Fruit fly (Drosophila melanogaster) whole organism, embryonic: ENCODE results near the gene CG44437.

Experiments
- Aef1 ChIP-seq: fragments of 200-800 bp; sonication (Bioruptor generic); IDR thresholded peaks from 3 replicates; pipeline ENCODE4 v1.3.6; 2022; ENCODE audit warnings: missing biosample characterization, missing genetic modification characterization
- CG10267 ChIP-seq: fragments of 200-800 bp; sonication (Bioruptor generic); optimal IDR thresholded peaks from 2 replicates; lab custom pipeline; 2018; ENCODE audit warnings: missing biosample characterization, mild to moderate bottlenecking, missing genetic modification characterization, moderate library complexity
- CG10959 ChIP-seq: fragments of 200-800 bp; sonication (Bioruptor generic); IDR thresholded peaks from 2 replicates; pipeline ENCODE4 v1.3.6; 2022; ENCODE audit warnings: missing biosample characterization, missing genetic modification characterization
- CG10979 ChIP-seq: fragments of 200-800 bp; sonication (Bioruptor generic); optimal IDR thresholded peaks from 2 replicates; lab custom pipeline; 2018; ENCODE audit warnings: missing biosample characterization, mild to moderate bottlenecking, missing genetic modification characterization, moderate library complexity
- CG13424 ChIP-seq: fragments of 200-800 bp; sonication (Bioruptor generic); optimal IDR thresholded peaks from 2 replicates; lab custom pipeline; 2019; ENCODE audit warnings: missing biosample characterization, mild to moderate bottlenecking, missing genetic modification characterization, moderate library complexity
- CG14441 ChIP-seq: fragments of 200-800 bp; sonication (Bioruptor generic); IDR thresholded peaks from 2 replicates; pipeline ENCODE4 v1.3.6; 2022; ENCODE audit warnings: missing biosample characterization, missing genetic modification characterization
- CG15269 ChIP-seq: fragments of 200-800 bp; sonication (Bioruptor generic); optimal IDR thresholded peaks from 2 replicates; lab custom pipeline; 2018; ENCODE audit warnings: missing biosample characterization, mild to moderate bottlenecking, missing genetic modification characterization, moderate library complexity
- CG15479 ChIP-seq: fragments of 200-800 bp; sonication (Bioruptor generic); optimal IDR thresholded peaks from 3 replicates; lab custom pipeline; 2019; ENCODE audit warnings: missing biosample characterization, mild to moderate bottlenecking, missing genetic modification characterization, moderate library complexity
- CG17829 ChIP-seq: fragments of 200-800 bp; optimal IDR thresholded peaks from 2 replicates; lab custom pipeline; 2019; ENCODE audit warnings: missing biosample characterization, mild to moderate bottlenecking, missing genetic modification characterization, moderate library complexity
- CG18619 ChIP-seq: fragments of 200-800 bp; sonication (Bioruptor generic); optimal IDR thresholded peaks from 3 replicates; lab custom pipeline; 2017; ENCODE audit warnings: missing biosample characterization, mild to moderate bottlenecking, missing genetic modification characterization
- CG2712 ChIP-seq: fragments of 200-800 bp; optimal IDR thresholded peaks from 3 replicates; lab custom pipeline; 2019; ENCODE audit warnings: missing biosample characterization, mild to moderate bottlenecking, missing genetic modification characterization, moderate library complexity
- CG4360 ChIP-seq: fragments of 200-800 bp; sonication (Bioruptor generic); IDR thresholded peaks from 2 replicates; pipeline ENCODE4 v1.3.6; 2022; ENCODE audit warnings: missing biosample characterization, missing genetic modification characterization
- CG4707 ChIP-seq: fragments of 200-800 bp; sonication (Bioruptor generic); optimal IDR thresholded peaks from 2 replicates; lab custom pipeline; 2018; ENCODE audit warnings: missing biosample characterization, mild to moderate bottlenecking, missing genetic modification characterization, moderate library complexity
- CG6683 ChIP-seq: fragments of 200-800 bp; sonication (Bioruptor generic); optimal IDR thresholded peaks from 2 replicates; lab custom pipeline; 2017; ENCODE audit warnings: missing biosample characterization, mild to moderate bottlenecking, missing genetic modification characterization, missing genetic modification reagents
- CG6689 ChIP-seq: fragments of 200-800 bp; sonication (Bioruptor generic); IDR thresholded peaks from 2 replicates; pipeline ENCODE4 v1.3.6; 2022; ENCODE audit warnings: missing biosample characterization, missing genetic modification characterization
- CG6854 ChIP-seq: fragments of 200-800 bp; sonication (Bioruptor generic); optimal IDR thresholded peaks from 3 replicates; lab custom pipeline; 2017; ENCODE audit warnings: missing biosample characterization, mild to moderate bottlenecking, missing genetic modification characterization
- CG9727 ChIP-seq: fragments of 200-800 bp; sonication (Bioruptor generic); optimal IDR thresholded peaks from 3 replicates; lab custom pipeline; 2017; ENCODE audit warnings: missing biosample characterization, mild to moderate bottlenecking, missing genetic modification characterization
- CoRest ChIP-seq: fragments of 200-800 bp; sonication (Bioruptor generic); optimal IDR thresholded peaks from 3 replicates; lab custom pipeline; 2018; ENCODE audit warnings: missing biosample characterization, mild to moderate bottlenecking, missing genetic modification characterization, moderate library complexity
- D19A ChIP-seq: fragments of 200-800 bp; optimal IDR thresholded peaks from 3 replicates; lab custom pipeline; 2019; ENCODE audit warnings: missing biosample characterization, mild to moderate bottlenecking, missing genetic modification characterization, moderate library complexity
- Drgx ChIP-seq: fragments of 200-800 bp; sonication (Bioruptor generic); IDR thresholded peaks from 2 replicates; pipeline ENCODE4 v1.3.6; 2022; ENCODE audit warnings: missing biosample characterization, missing genetic modification characterization
- ERR ChIP-seq: fragments of 200-800 bp; sonication (Bioruptor generic); optimal IDR thresholded peaks from 2 replicates; lab custom pipeline; 2016; ENCODE audit warnings: missing biosample characterization, missing genetic modification characterization
- Eip74EF ChIP-seq, 2 experiments: fragments of 200-800 bp in 1 of 2; fragments of >200 bp in 1 of 2; sonication (Bioruptor generic) in 1 of 2; optimal IDR thresholded peaks; 2 replicates each; lab custom pipeline; 2017 to 2019; ENCODE audit warnings: missing biosample characterization in 2 of 2, missing genetic modification characterization in 2 of 2, mild to moderate bottlenecking in 1 of 2, moderate library complexity in 1 of 2
- Ets65A ChIP-seq: fragments of 200-800 bp; sonication (Bioruptor generic); peaks from one replicate; lab custom pipeline; 2016; ENCODE audit warnings: missing biosample characterization, missing genetic modification characterization
- HLHmδ ChIP-seq: fragments of 200-800 bp; sonication (Bioruptor generic); optimal IDR thresholded peaks from 2 replicates; lab custom pipeline; 2018; ENCODE audit warnings: missing biosample characterization, mild to moderate bottlenecking, missing genetic modification characterization, moderate library complexity
- Hr78 ChIP-seq, 2 experiments: fragments of 200-800 bp in 1 of 2; fragments of >200 bp in 1 of 2; sonication (Bioruptor generic) in 1 of 2; optimal IDR thresholded peaks; 2 replicates each; lab custom pipeline; 2017 to 2019; ENCODE audit warnings: missing biosample characterization in 2 of 2, missing genetic modification characterization in 2 of 2, mild to moderate bottlenecking in 1 of 2, moderate library complexity in 1 of 2
- Jarid2 ChIP-seq: fragments of 200-800 bp; sonication (Bioruptor generic); optimal IDR thresholded peaks from 3 replicates; lab custom pipeline; 2017; ENCODE audit warnings: mild to moderate bottlenecking, missing biosample characterization, missing genetic modification reagents, missing genetic modification characterization
- Lim3 ChIP-seq: fragments of 200-800 bp; sonication (Bioruptor generic); IDR thresholded peaks from 2 replicates; pipeline ENCODE4 v1.3.6; 2022; ENCODE audit warnings: missing biosample characterization, missing genetic modification characterization
- Meics ChIP-seq: fragments of 200-800 bp; sonication (Bioruptor generic); optimal IDR thresholded peaks from 2 replicates; lab custom pipeline; 2017; ENCODE audit warnings: missing biosample characterization, mild to moderate bottlenecking, missing genetic modification characterization
- Neu2 ChIP-seq: fragments of 200-800 bp; sonication (Bioruptor generic); optimal IDR thresholded peaks from 3 replicates; lab custom pipeline; 2016; ENCODE audit warnings: missing biosample characterization, missing genetic modification characterization, borderline replicate concordance
- Optix ChIP-seq: fragments of 200-800 bp; sonication (Bioruptor generic); IDR thresholded peaks from 3 replicates; pipeline ENCODE4 v1.3.6; 2022; ENCODE audit warnings: missing biosample characterization, missing genetic modification characterization
- Ssrp ChIP-seq: fragments of 200-800 bp; sonication (Bioruptor generic); optimal IDR thresholded peaks from 2 replicates; lab custom pipeline; 2018; ENCODE audit warnings: missing biosample characterization, mild to moderate bottlenecking, missing genetic modification characterization, moderate library complexity
- Stat92E ChIP-seq, 3 experiments: fragments of >200 bp in 2 of 3; fragments of 200-800 bp in 1 of 3; sonication (Bioruptor generic) in 1 of 3; optimal IDR thresholded peaks; 2 replicates each; lab custom pipeline; 2017 to 2019; ENCODE audit warnings: missing biosample characterization in 3 of 3, missing genetic modification characterization in 3 of 3, mild to moderate bottlenecking in 1 of 3, moderate library complexity in 1 of 3
- abd-A ChIP-seq: fragments of 200-800 bp; sonication (Bioruptor generic); optimal IDR thresholded peaks from 3 replicates; lab custom pipeline; 2019; ENCODE audit warnings: missing biosample characterization, mild to moderate bottlenecking, missing genetic modification characterization, moderate library complexity
- amos ChIP-seq: fragments of 200-800 bp; sonication (Bioruptor generic); IDR thresholded peaks from 2 replicates; pipeline ENCODE4 v1.3.6; 2022; ENCODE audit warnings: missing biosample characterization, missing genetic modification characterization; ENCODE audit not compliant: partially characterized antibody
- cad ChIP-seq: fragments of >200 bp; optimal IDR thresholded peaks from 2 replicates; lab custom pipeline; 2017; ENCODE audit warnings: missing biosample characterization, missing genetic modification characterization
- dmrt11E ChIP-seq: fragments of 200-800 bp; sonication (Bioruptor generic); optimal IDR thresholded peaks from 3 replicates; lab custom pipeline; 2018; ENCODE audit warnings: missing biosample characterization, mild to moderate bottlenecking, missing genetic modification characterization, moderate library complexity
- fd3F ChIP-seq: fragments of 200-800 bp; sonication (Bioruptor generic); optimal IDR thresholded peaks from 2 replicates; lab custom pipeline; 2018; ENCODE audit warnings: missing biosample characterization, mild to moderate bottlenecking, missing genetic modification characterization, moderate library complexity
- gt ChIP-seq: fragments of 200-800 bp; sonication (Bioruptor generic); IDR thresholded peaks from 2 replicates; pipeline ENCODE4 v1.3.6; 2022; ENCODE audit warnings: missing biosample characterization, missing genetic modification characterization
- kni ChIP-seq: fragments of 200-800 bp; sonication (Bioruptor generic); optimal IDR thresholded peaks from 3 replicates; lab custom pipeline; 2017; ENCODE audit warnings: mild to moderate bottlenecking, missing biosample characterization, missing genetic modification reagents, missing genetic modification characterization
- knrl ChIP-seq: fragments of 200-800 bp; sonication (Bioruptor generic); IDR thresholded peaks from 3 replicates; pipeline ENCODE4 v1.3.6; 2022; ENCODE audit warnings: missing biosample characterization, missing genetic modification characterization; ENCODE audit not compliant: partially characterized antibody
- mirr ChIP-seq: fragments of 200-800 bp; sonication (Bioruptor generic); optimal IDR thresholded peaks from 3 replicates; lab custom pipeline; 2018; ENCODE audit warnings: missing biosample characterization, mild to moderate bottlenecking, missing genetic modification characterization
- oc ChIP-seq: fragments of 200-800 bp; sonication (Bioruptor generic); optimal IDR thresholded peaks from 2 replicates; lab custom pipeline; 2018; ENCODE audit warnings: missing biosample characterization, mild to moderate bottlenecking, missing genetic modification characterization, moderate library complexity
- psq ChIP-seq: fragments of 200-800 bp; sonication (Bioruptor generic); optimal IDR thresholded peaks from 2 replicates; lab custom pipeline; 2017; ENCODE audit warnings: missing biosample characterization, missing genetic modification characterization
- sd ChIP-seq: fragments of 200-800 bp; sonication (Bioruptor generic); optimal IDR thresholded peaks from 3 replicates; lab custom pipeline; 2018; ENCODE audit warnings: missing biosample characterization, mild to moderate bottlenecking, missing genetic modification characterization, moderate library complexity
- sens ChIP-seq: fragments of 200-800 bp; sonication (Bioruptor generic); peaks from one replicate; lab custom pipeline; 2016; ENCODE audit warnings: missing biosample characterization, missing genetic modification characterization
- tll ChIP-seq, 2 experiments: fragments of 200-800 bp in 1 of 2; fragments of >200 bp in 1 of 2; sonication (Bioruptor generic) in 1 of 2; optimal IDR thresholded peaks; 2 replicates each; lab custom pipeline; 2017 to 2019; ENCODE audit warnings: missing biosample characterization in 2 of 2, missing genetic modification characterization in 2 of 2, mild to moderate bottlenecking in 1 of 2, moderate library complexity in 1 of 2
- zen ChIP-seq: fragments of 200-800 bp; sonication (Bioruptor generic); optimal IDR thresholded peaks from 3 replicates; lab custom pipeline; 2018; ENCODE audit warnings: missing biosample characterization, mild to moderate bottlenecking, missing genetic modification characterization, moderate library complexity

CG44437 gene

DNA sequence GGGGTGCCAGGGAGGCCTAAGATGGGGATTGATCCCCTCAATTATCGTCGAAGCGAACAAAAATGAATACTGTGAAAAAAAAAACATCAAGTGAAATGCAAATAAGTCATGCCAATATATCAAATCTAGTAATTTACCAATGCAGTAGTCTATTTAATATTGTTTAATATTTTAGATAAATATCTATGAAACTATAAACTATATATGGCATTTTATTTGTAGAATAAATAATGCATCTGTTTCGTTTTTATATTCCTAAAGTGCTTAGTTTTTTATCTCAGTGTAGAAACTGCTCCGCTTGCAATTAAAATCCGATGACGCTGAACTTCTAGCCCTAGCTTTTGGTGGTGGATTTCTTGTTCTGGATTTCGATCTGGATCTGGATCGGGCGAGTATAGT, 26.1 kb upstream of the CG44437 start (continued):
- no peak for TF ChIP-seq Eip74EF (GFP tag; optimal IDR thresholded peaks at IDR 0.05; lab: Kevin White, UChicago)
- peak; percentile 15 for TF ChIP-seq Ssrp (tag; lab: Kevin White, UChicago)
- no peak for TF ChIP-seq CG6689
- TF ChIP-seq CG18619 (GFP tag; lab: Kevin White, UChicago) = no peak
- peak; percentile 7 for TF ChIP-seq D19A (tag; lab: Kevin White, UChicago)
- peak; percentile 56 for TF ChIP-seq dmrt11E (tag; lab: Kevin White, UChicago)
- TF ChIP-seq mirr = no peak

dm6 chrX:13227505-13228207, 25.6 kb upstream of the CG44437 start:
- TF ChIP-seq Stat92E (GFP tag; optimal IDR thresholded peaks at IDR 0.05; lab: Kevin White, UChicago) (peak in 1 of 3 experiments; percentile 8), Neu2 (peak; percentile 32), oc (peak; percentile 32), abd-A (tag; lab: Kevin White, UChicago) (peak; percentile 49), CG6683 (GFP tag; lab: Kevin White, UChicago) (no peak), amos (no peak), CG15479 (GFP tag; lab: Kevin White, UChicago) (peak; percentile 74), zen (tag; lab: Kevin White, UChicago) (peak; percentile 92), cad (GFP tag; lab: Kevin White, UChicago) (peak; percentile 89), Lim3 (GFP tag; lab: Robert Waterston, UW) (no peak), Ets65A (peak; percentile 18), kni (GFP tag; lab: Kevin White, UChicago) (peak; percentile 59), CG14441 (GFP tag; lab: Robert Waterston, UW) (no peak), Jarid2 (GFP tag; lab: Kevin White, UChicago) (no peak), tll (GFP tag; optimal IDR thresholded peaks at IDR 0.05; lab: Kevin White, UChicago) (peak in 1 of 2 experiments; percentile 91), CG6854 (no peak), CG4360 (GFP tag; lab: Robert Waterston, UW) (peak; percentile 17; the same call in 1 of the 2 replicates), psq (GFP tag; lab: Kevin White, UChicago) (no peak), Hr78 (GFP tag; optimal IDR thresholded peaks at IDR 0.05; lab: Kevin White, UChicago) (peak in 1 of 2 experiments; percentile 71), CG4707 (GFP tag; lab: Kevin White, UChicago) (no peak), gt (GFP tag; lab: Robert Waterston, UW) (no peak), sd (peak; percentile 44)

DNA sequence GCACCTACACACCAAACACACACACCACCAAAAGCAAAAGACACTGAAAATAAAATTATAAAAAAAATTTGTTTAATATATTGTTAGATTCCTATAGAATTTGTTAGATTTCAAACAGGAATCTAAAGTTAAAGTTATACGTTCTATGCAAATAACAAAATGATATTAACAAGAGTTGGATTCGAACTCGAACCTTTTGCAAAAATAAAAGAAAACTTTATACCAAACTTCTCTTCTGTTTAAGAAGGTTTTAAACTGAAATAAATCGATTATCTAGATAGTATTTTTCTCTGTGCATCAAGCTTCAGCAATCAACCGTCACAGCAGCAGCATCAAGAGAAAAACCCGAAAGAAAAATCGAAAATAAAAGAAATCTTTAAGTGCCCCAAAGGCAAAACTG, 24.4 kb upstream of the CG44437 start:
- TF ChIP-seq knrl (GFP tag; lab: Robert Waterston, UW) = no peak
- TF ChIP-seq CG13424 (tag; lab: Kevin White, UChicago) = peak; percentile 46
- TF ChIP-seq ERR (GFP tag; lab: Kevin White, UChicago) = no peak
- no peak for TF ChIP-seq Aef1 (GFP tag; lab: Robert Waterston, UW)
- TF ChIP-seq sens (GFP tag; lab: Kevin White, UChicago) = peak; percentile 83
- no peak for TF ChIP-seq HLHmδ (GFP tag; lab: Kevin White, UChicago)
- TF ChIP-seq CoRest = peak; percentile 46
- TF ChIP-seq Drgx = peak; percentile 55; the same call in 1 of the 2 replicates
- peak; percentile 26 for TF ChIP-seq CG10267
- no peak for TF ChIP-seq CG10959 (GFP tag; lab: Robert Waterston, UW)
- TF ChIP-seq CG9727 (GFP tag; lab: Kevin White, UChicago) = peak; percentile 8
- TF ChIP-seq fd3F (GFP tag; lab: Kevin White, UChicago) = no peak
- peak; percentile 22 for TF ChIP-seq Meics (GFP tag; lab: Kevin White, UChicago)
- TF ChIP-seq Optix = no peak
- peak; percentile 23 for TF ChIP-seq CG15269 (tag; lab: Kevin White, UChicago)
- TF ChIP-seq CG2712 = peak; percentile 76
- peak; percentile 40 for TF ChIP-seq CG17829 (tag; lab: Kevin White, UChicago)
- peak; percentile 59 for TF ChIP-seq CG10979 (tag; lab: Kevin White, UChicago)
